Worm (Caenorhabditis elegans) whole organism, L3 larva: ENCODE results near the gene srxa-18.

Experiments used
- ama-1 ChIP-seq: fragments of 150-350 bp; optimal IDR thresholded peaks from 2 replicates; lab custom pipeline; 2018
- ceh-9 ChIP-seq: sonication (generic microtip); optimal IDR thresholded peaks from 2 replicates; lab custom pipeline; 2018; ENCODE audit warnings: missing biosample characterization, missing genetic modification characterization
- elt-2 ChIP-seq: sonication (generic microtip); optimal IDR thresholded peaks from 2 replicates; lab custom pipeline; 2016; ENCODE audit warnings: missing genetic modification reagents, mild to moderate bottlenecking, missing genetic modification characterization, missing compliant biosample characterization
- elt-3 ChIP-seq, 3 experiments: fragments of 150-350 bp in 1 of 3; sonication (generic microtip) in 2 of 3; optimal IDR thresholded peaks; 2 replicates in 2 of 3; 4 replicates in 1 of 3; lab custom pipeline; 2014 to 2017; ENCODE audit warnings: missing biosample characterization in 3 of 3, missing genetic modification characterization in 3 of 3
- lin-15B ChIP-seq: fragments of 150-350 bp; optimal IDR thresholded peaks from 2 replicates; lab custom pipeline; 2014; ENCODE audit warnings: missing biosample characterization, missing genetic modification characterization
- mdl-1 ChIP-seq: fragments of 150-350 bp; optimal IDR thresholded peaks from 2 replicates; lab custom pipeline; 2014; ENCODE audit warnings: missing biosample characterization, missing genetic modification characterization
- mml-1 ChIP-seq: fragments of 150-350 bp; sonication (generic microtip); optimal IDR thresholded peaks from 3 replicates; lab custom pipeline; 2014; ENCODE audit warnings: missing biosample characterization, missing genetic modification characterization
- nhr-25 ChIP-seq: sonication (generic microtip); optimal IDR thresholded peaks from 2 replicates; lab custom pipeline; 2017; ENCODE audit warnings: missing biosample characterization, missing genetic modification characterization
- nhr-76 ChIP-seq: fragments of 150-350 bp; sonication (generic microtip); optimal IDR thresholded peaks from 5 replicates; lab custom pipeline; 2014; ENCODE audit warnings: missing biosample characterization, missing genetic modification characterization
- pha-4 ChIP-seq: fragments of 150-350 bp; optimal IDR thresholded peaks from 2 replicates; lab custom pipeline; 2014; ENCODE audit warnings: missing biosample characterization, missing genetic modification reagents, missing genetic modification characterization
- tbx-2 ChIP-seq: sonication (generic microtip); optimal IDR thresholded peaks from 2 replicates; lab custom pipeline; 2016; ENCODE audit warnings: mild to moderate bottlenecking, missing genetic modification characterization, missing compliant biosample characterization
- zag-1 ChIP-seq: fragments of 150-350 bp; optimal IDR thresholded peaks from 2 replicates; lab custom pipeline; 2014; ENCODE audit warnings: missing biosample characterization, missing genetic modification characterization

DNA sequence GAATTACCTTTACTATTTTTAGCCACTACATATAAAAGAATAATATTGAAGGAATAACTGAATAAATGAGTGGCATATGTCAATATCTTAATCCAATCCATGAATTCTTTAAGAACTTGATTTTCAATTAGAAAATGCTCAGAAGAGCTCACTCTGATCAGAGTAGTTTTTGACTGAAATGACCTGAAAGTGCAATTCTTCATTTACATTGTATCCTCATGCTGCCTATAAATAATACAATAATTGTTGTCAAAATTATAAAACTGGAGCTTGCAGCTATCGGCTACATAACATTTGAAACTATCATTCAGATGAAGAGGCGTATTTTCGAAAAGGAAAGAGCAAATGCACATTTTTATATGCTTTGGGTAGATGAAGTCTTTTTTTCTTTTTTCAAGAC lies 1.9 kb upstream of the srxa-18 start, which contains the start of gene srxa-19:
- TF ChIP-seq nhr-25 (tag; lab: Kevin White, UChicago) (no peak), ceh-9 (tag; lab: Kevin White, UChicago) (no peak), nhr-76 (tag; lab: Kevin White, UChicago) (no peak), elt-2 (tag; lab: Kevin White, UChicago) (no peak), mdl-1 (tag; lab: Kevin White, UChicago) (no peak), zag-1 (tag; lab: Kevin White, UChicago) (no peak), ama-1 (lab: Kevin White, UChicago) (no peak), pha-4 (tag; lab: Kevin White, UChicago) (no peak), tbx-2 (no peak), lin-15B (no peak), elt-3 (tag; optimal IDR thresholded peaks at IDR 0.05; lab: Kevin White, UChicago) (no peak), mml-1 (no peak)
